Fruit fly (Drosophila melanogaster) whole organism, prepupa: ENCODE results near the gene CG15740.
A peak's percentile ranks its signal among the peaks of the same experiment; 100 is the strongest.

Experiments used
- CG10631 ChIP-seq: fragments of 200-800 bp; sonication (Bioruptor generic); optimal IDR thresholded peaks from 2 replicates; lab custom pipeline; 2016; ENCODE audit warnings: missing biosample characterization, missing genetic modification characterization
- CG10669 ChIP-seq: fragments of 200-800 bp; sonication (Bioruptor generic); optimal IDR thresholded peaks from 3 replicates; lab custom pipeline; 2018; ENCODE audit warnings: missing biosample characterization, mild to moderate bottlenecking, missing genetic modification characterization, moderate library complexity
- CG15336 ChIP-seq: fragments of 200-800 bp; sonication (Bioruptor generic); IDR thresholded peaks from 2 replicates; pipeline ENCODE4 v1.3.6; 2022; ENCODE audit warnings: missing biosample characterization, missing genetic modification characterization
- CG1621 ChIP-seq: fragments of 200-800 bp; sonication (Bioruptor generic); optimal IDR thresholded peaks from 3 replicates; lab custom pipeline; 2018; ENCODE audit warnings: missing biosample characterization, mild to moderate bottlenecking, missing genetic modification characterization
- CG16779 ChIP-seq: fragments of 200-800 bp; sonication (Bioruptor generic); optimal IDR thresholded peaks from 3 replicates; lab custom pipeline; 2017; ENCODE audit warnings: missing biosample characterization, mild to moderate bottlenecking, missing genetic modification characterization
- CG31627 ChIP-seq: fragments of 200-800 bp; sonication (Bioruptor generic); optimal IDR thresholded peaks from 3 replicates; lab custom pipeline; 2016; ENCODE audit warnings: missing biosample characterization, missing genetic modification characterization
- CG32006 ChIP-seq: fragments of 200-800 bp; sonication (Bioruptor generic); optimal IDR thresholded peaks from 3 replicates; lab custom pipeline; 2017; ENCODE audit warnings: missing biosample characterization, mild to moderate bottlenecking, missing genetic modification characterization
- CG3919 ChIP-seq: fragments of 200-800 bp; sonication (Bioruptor generic); optimal IDR thresholded peaks from 3 replicates; lab custom pipeline; 2016; ENCODE audit warnings: missing biosample characterization, missing genetic modification characterization
- CG4318 ChIP-seq: fragments of 200-800 bp; sonication (Bioruptor generic); optimal IDR thresholded peaks from 3 replicates; lab custom pipeline; 2017; ENCODE audit warnings: missing biosample characterization, mild to moderate bottlenecking, missing genetic modification characterization
- CG6163 ChIP-seq: fragments of 200-800 bp; sonication (Bioruptor generic); IDR thresholded peaks from 3 replicates; pipeline ENCODE4 v1.3.6; 2022; ENCODE audit warnings: missing biosample characterization, missing genetic modification characterization
- CG6792 ChIP-seq: fragments of 200-800 bp; sonication (Bioruptor generic); optimal IDR thresholded peaks from 3 replicates; lab custom pipeline; 2016; ENCODE audit warnings: missing biosample characterization, missing genetic modification characterization
- CG6808 ChIP-seq: fragments of 200-800 bp; sonication (Bioruptor generic); optimal IDR thresholded peaks from 3 replicates; lab custom pipeline; 2017; ENCODE audit warnings: missing biosample characterization, missing genetic modification characterization, mild to moderate bottlenecking, moderate library complexity, missing genetic modification reagents
- CG6854 ChIP-seq: fragments of 200-800 bp; sonication (Bioruptor generic); optimal IDR thresholded peaks from 2 replicates; lab custom pipeline; 2017; ENCODE audit warnings: missing biosample characterization, mild to moderate bottlenecking, missing genetic modification characterization
- CG7368 ChIP-seq: fragments of 200-800 bp; sonication (Bioruptor generic); optimal IDR thresholded peaks from 3 replicates; lab custom pipeline; 2016; ENCODE audit warnings: missing biosample characterization, missing genetic modification characterization
- CG8119 ChIP-seq: fragments of 200-800 bp; sonication (Bioruptor generic); IDR thresholded peaks from 3 replicates; pipeline ENCODE4 v1.3.6; 2022; ENCODE audit warnings: missing biosample characterization, missing genetic modification characterization
- CG8319 ChIP-seq: fragments of 200-800 bp; sonication (Bioruptor generic); optimal IDR thresholded peaks from 3 replicates; lab custom pipeline; 2016; ENCODE audit warnings: missing biosample characterization, missing genetic modification characterization
- CG8632 ChIP-seq: fragments of 200-800 bp; sonication (Bioruptor generic); optimal IDR thresholded peaks from 3 replicates; lab custom pipeline; 2016; ENCODE audit warnings: missing biosample characterization, missing genetic modification characterization
- CG9139 ChIP-seq: fragments of 200-800 bp; sonication (Bioruptor generic); optimal IDR thresholded peaks from 3 replicates; lab custom pipeline; 2017; ENCODE audit warnings: missing biosample characterization, mild to moderate bottlenecking, missing genetic modification characterization
- Eip78C ChIP-seq: fragments of 200-800 bp; sonication (Bioruptor generic); peaks from one replicate; lab custom pipeline; 2016; ENCODE audit warnings: missing biosample characterization, missing genetic modification characterization
- Eip93F ChIP-seq: fragments of 200-800 bp; sonication (Bioruptor generic); optimal IDR thresholded peaks from 2 replicates; lab custom pipeline; 2016; ENCODE audit warnings: missing biosample characterization, mild to moderate bottlenecking, missing genetic modification characterization
- Ets21C ChIP-seq: fragments of 200-800 bp; sonication (Bioruptor generic); optimal IDR thresholded peaks from 3 replicates; lab custom pipeline; 2016; ENCODE audit warnings: missing biosample characterization, missing genetic modification characterization
- Ets96B ChIP-seq: fragments of 200-800 bp; optimal IDR thresholded peaks from 2 replicates; lab custom pipeline; 2019; ENCODE audit warnings: missing biosample characterization, mild to moderate bottlenecking, missing genetic modification characterization, moderate library complexity
- Gug ChIP-seq: fragments of 200-800 bp; sonication (Bioruptor generic); IDR thresholded peaks from 2 replicates; pipeline ENCODE4 v1.3.6; 2022; ENCODE audit warnings: missing biosample characterization, missing genetic modification characterization
- Sox102F ChIP-seq: fragments of 200-800 bp; sonication (Bioruptor generic); optimal IDR thresholded peaks from 2 replicates; lab custom pipeline; 2016; ENCODE audit warnings: missing biosample characterization, mild to moderate bottlenecking, missing genetic modification characterization
- Sox14 ChIP-seq: fragments of 200-800 bp; sonication (Bioruptor generic); optimal IDR thresholded peaks from 3 replicates; lab custom pipeline; 2016; ENCODE audit warnings: missing biosample characterization, missing genetic modification characterization
- achi ChIP-seq: fragments of 200-800 bp; sonication (Bioruptor generic); optimal IDR thresholded peaks from 3 replicates; lab custom pipeline; 2016; ENCODE audit warnings: missing biosample characterization, missing genetic modification characterization
- cyc ChIP-seq: fragments of 200-800 bp; sonication (Bioruptor generic); optimal IDR thresholded peaks from 3 replicates; lab custom pipeline; 2016; ENCODE audit warnings: missing biosample characterization, missing genetic modification characterization
- dac ChIP-seq: fragments of 200-800 bp; sonication (Bioruptor generic); optimal IDR thresholded peaks from 2 replicates; lab custom pipeline; 2017; ENCODE audit warnings: missing biosample characterization, mild to moderate bottlenecking, missing genetic modification characterization
- dsx ChIP-seq: fragments of 200-800 bp; optimal IDR thresholded peaks from 3 replicates; lab custom pipeline; 2019; ENCODE audit warnings: missing biosample characterization, mild to moderate bottlenecking, missing genetic modification characterization, moderate library complexity; ENCODE audit not compliant: poor library complexity, severe bottlenecking
- eg ChIP-seq: fragments of 200-800 bp; sonication (Bioruptor generic); IDR thresholded peaks from 3 replicates; pipeline ENCODE4 v1.3.6; 2022; ENCODE audit warnings: missing biosample characterization, missing genetic modification characterization
- esn ChIP-seq: fragments of 200-800 bp; sonication (Bioruptor generic); optimal IDR thresholded peaks from 2 replicates; lab custom pipeline; 2016; ENCODE audit warnings: missing biosample characterization, mild to moderate bottlenecking, missing genetic modification characterization, moderate library complexity
- fd59A ChIP-seq: fragments of 200-800 bp; sonication (Bioruptor generic); optimal IDR thresholded peaks from 2 replicates; lab custom pipeline; 2017; ENCODE audit warnings: missing biosample characterization, mild to moderate bottlenecking, missing genetic modification characterization, missing genetic modification reagents
- fd85E ChIP-seq: fragments of 200-800 bp; sonication (Bioruptor generic); optimal IDR thresholded peaks from 3 replicates; lab custom pipeline; 2016; ENCODE audit warnings: missing biosample characterization, missing genetic modification characterization
- fkh ChIP-seq: fragments of 200-800 bp; sonication (Bioruptor generic); optimal IDR thresholded peaks from 3 replicates; lab custom pipeline; 2017; ENCODE audit warnings: missing biosample characterization, mild to moderate bottlenecking, missing genetic modification characterization, moderate library complexity
- lz ChIP-seq: fragments of 200-800 bp; sonication (Bioruptor generic); optimal IDR thresholded peaks from 3 replicates; lab custom pipeline; 2016; ENCODE audit warnings: missing biosample characterization, missing genetic modification characterization
- net ChIP-seq: fragments of 200-800 bp; sonication (Bioruptor generic); optimal IDR thresholded peaks from 3 replicates; lab custom pipeline; 2016; ENCODE audit warnings: missing biosample characterization, missing genetic modification characterization
- spab ChIP-seq: fragments of 200-800 bp; sonication (Bioruptor generic); optimal IDR thresholded peaks from 2 replicates; lab custom pipeline; 2017; ENCODE audit warnings: missing biosample characterization, mild to moderate bottlenecking, missing genetic modification characterization, missing genetic modification reagents
- ss ChIP-seq, 2 experiments: fragments of 200-800 bp; sonication (Bioruptor generic); optimal IDR thresholded peaks; 2 replicates in 1 of 2; 3 replicates in 1 of 2; lab custom pipeline; 2017 to 2018; ENCODE audit warnings: mild to moderate bottlenecking in 2 of 2, missing biosample characterization in 2 of 2, missing genetic modification characterization in 2 of 2, moderate library complexity in 1 of 2
- svp ChIP-seq: fragments of 200-800 bp; sonication (Bioruptor generic); peaks from one replicate; lab custom pipeline; 2016; ENCODE audit warnings: missing biosample characterization, missing genetic modification characterization
- topi ChIP-seq: fragments of 200-800 bp; sonication (Bioruptor generic); optimal IDR thresholded peaks from 3 replicates; lab custom pipeline; 2016; ENCODE audit warnings: missing biosample characterization, missing genetic modification characterization

Gene CG15740

dm6 chrX:11857522-11858438, 11.9 kb upstream of the CG15740 start (continued):
- TF ChIP-seq Ets96B (peak; percentile 90), achi (peak; percentile 90), CG6854 (GFP tag; lab: Kevin White, UChicago) (peak; percentile 56), CG7368 (GFP tag; lab: Kevin White, UChicago) (peak; percentile 92), Sox102F (peak; percentile 80), CG1621 (tag; lab: Kevin White, UChicago) (peak; percentile 90), Ets21C (GFP tag; lab: Kevin White, UChicago) (peak; percentile 61), lz (GFP tag; lab: Kevin White, UChicago) (peak; percentile 88), esn (peak; percentile 86), ss (GFP tag; optimal IDR thresholded peaks at IDR 0.05; lab: Kevin White, UChicago) (peak; percentile 93 to 94)

- TF ChIP-seq topi (GFP tag; lab: Kevin White, UChicago), result no peak
- TF ChIP-seq CG10669, result peak; percentile 20
- TF ChIP-seq CG6792 (GFP tag; lab: Kevin White, UChicago), result no peak
- peak; percentile 68 for TF ChIP-seq Eip78C (GFP tag; lab: Kevin White, UChicago)
- TF ChIP-seq fkh (GFP tag; lab: Kevin White, UChicago), result peak; percentile 35
- TF ChIP-seq svp, result peak; percentile 70
- no peak for TF ChIP-seq Gug (GFP tag; lab: Robert Waterston, UW)
- 0 out of 3 replicates have a peak, but pooled peaks have one; percentile 17 for TF ChIP-seq eg (GFP tag; lab: Robert Waterston, UW)
- TF ChIP-seq CG15336 (GFP tag; lab: Robert Waterston, UW), result peak; percentile 40; the same call in 1 of the 2 replicates
- TF ChIP-seq CG32006, result peak; percentile 17
These were observed 11.0 kb upstream of the CG15740 start for dm6 chrX:11856867-11857266.

dm6 chrX:11855950-11856349, 10.1 kb upstream of the CG15740 start:
- peak; percentile 76 for TF ChIP-seq svp
- no peak for TF ChIP-seq CG6808

dm6 chrX:11854758-11855465, 9.0 kb upstream of the CG15740 start, which contains the start of the genes CG10347 and ATP7:
TSS of gene CG10347 (minus strand) at chrX:11854931.
TSS of gene ATP7 (plus strand) at chrX:11855022.
- no peak for TF ChIP-seq CG8632 (GFP tag; lab: Kevin White, UChicago)
- no peak for TF ChIP-seq Eip93F (GFP tag; lab: Kevin White, UChicago)
- TF ChIP-seq fkh (GFP tag; lab: Kevin White, UChicago), result peak; percentile 41
- peak; percentile 13 for TF ChIP-seq CG10631
- no peak for TF ChIP-seq CG6792 (GFP tag; lab: Kevin White, UChicago)
- no peak for TF ChIP-seq fd59A
- TF ChIP-seq CG6854 (GFP tag; lab: Kevin White, UChicago), result peak; percentile 23
- no peak for TF ChIP-seq CG8319
- peak; percentile 7 for TF ChIP-seq net (GFP tag; lab: Kevin White, UChicago)
- no peak for TF ChIP-seq CG4318 (GFP tag; lab: Kevin White, UChicago)
- TF ChIP-seq spab (GFP tag; lab: Kevin White, UChicago), result no peak
- no peak for TF ChIP-seq CG6808
- TF ChIP-seq Ets96B, result no peak
- peak; percentile 67 for TF ChIP-seq svp
- peak; percentile 2 for TF ChIP-seq Sox102F
- peak; percentile 29 for TF ChIP-seq achi
- peak; percentile 25 to 57 for TF ChIP-seq ss (GFP tag; optimal IDR thresholded peaks at IDR 0.05; lab: Kevin White, UChicago)
- no peak for TF ChIP-seq fd85E (GFP tag; lab: Kevin White, UChicago)
- no peak for TF ChIP-seq CG6163 (GFP tag; lab: Robert Waterston, UW)
- peak; percentile 7 for TF ChIP-seq Ets21C (GFP tag; lab: Kevin White, UChicago)
- TF ChIP-seq cyc (GFP tag; lab: Kevin White, UChicago), result peak; percentile 7
- no peak for TF ChIP-seq CG9139 (GFP tag; lab: Kevin White, UChicago)
- peak; percentile 17; the same call in 1 of the 3 replicates for TF ChIP-seq eg (GFP tag; lab: Robert Waterston, UW)
- TF ChIP-seq dsx (GFP tag; lab: Kevin White, UChicago), result no peak
- no peak for TF ChIP-seq CG32006
- TF ChIP-seq Sox14, result peak; percentile 30
- no peak for TF ChIP-seq dac (GFP tag; lab: Kevin White, UChicago)
- TF ChIP-seq CG3919 (GFP tag; lab: Kevin White, UChicago), result peak; percentile 9
- peak; percentile 17; the same call in 1 of the 3 replicates for TF ChIP-seq CG8119 (GFP tag; lab: Robert Waterston, UW)
- TF ChIP-seq CG7368 (GFP tag; lab: Kevin White, UChicago), result no peak
- no peak for TF ChIP-seq CG16779
- peak; percentile 58 for TF ChIP-seq Eip78C (GFP tag; lab: Kevin White, UChicago)
- TF ChIP-seq CG31627 (GFP tag; lab: Kevin White, UChicago), result peak; percentile 21
